Worm (Caenorhabditis elegans) whole organism, early embryonic: Measurements from ENCODE around the gene D1046.18.

Experiments used
- hnd-1 ChIP-seq: sonication (generic microtip); optimal IDR thresholded peaks from 2 replicates; lab custom pipeline; 2016; ENCODE audit warnings: missing genetic modification characterization, missing compliant biosample characterization
- scrt-1 ChIP-seq: fragments of 200-800 bp; sonication (Bioruptor generic); IDR thresholded peaks from 2 replicates; pipeline ENCODE4 v1.3.6; 2022; ENCODE audit warnings: missing genetic modification characterization, missing compliant biosample characterization
- tra-4 ChIP-seq: sonication (generic microtip); optimal IDR thresholded peaks from 2 replicates; lab custom pipeline; 2017; ENCODE audit warnings: missing genetic modification characterization, missing compliant biosample characterization

- TF ChIP-seq hnd-1 (tag; lab: Kevin White, UChicago) (no peak), scrt-1 (no peak), tra-4 (tag; lab: Kevin White, UChicago) (no peak)
These were observed 41.5 kb upstream of the D1046.18 start, which contains the start of gene oma-1 for ce11 chrIV:8888525-8889026.
